Fruit fly (Drosophila melanogaster): ENCODE data around the gene kst.

kst gene

dm6 chr3L:3394854-3395723 is 58.4 kb downstream of the kst start (continued):
- TF ChIP-seq fkh (GFP tag; optimal IDR thresholded peaks at IDR 0.05): peak; percentile 24
- TF ChIP-seq CG8319 (GFP tag; optimal IDR thresholded peaks at IDR 0.05): peak; percentile 94
- TF ChIP-seq CG11294 (GFP tag; IDR thresholded peaks at IDR 0.05): peak; percentile 74
- peak; percentile 96 for TF ChIP-seq Eip75B (GFP tag; optimal IDR thresholded peaks at IDR 0.05)
- TF ChIP-seq achi (GFP tag; optimal IDR thresholded peaks at IDR 0.05): peak; percentile 95
- peak; percentile 97 for TF ChIP-seq Smox (GFP tag; optimal IDR thresholded peaks at IDR 0.05)
- peak; percentile 95 for TF ChIP-seq CG10669 (GFP tag; optimal IDR thresholded peaks at IDR 0.05)
- peak; percentile 95 for TF ChIP-seq Sox15 (GFP tag; optimal IDR thresholded peaks at IDR 0.05)
- TF ChIP-seq CG3032 (tag; optimal IDR thresholded peaks at IDR 0.05): peak; percentile 96
- TF ChIP-seq CG11902 (GFP tag; optimal IDR thresholded peaks at IDR 0.05): peak; percentile 69

dm6 chr3L:3396056-3396455 is 59.4 kb downstream of the kst start:
- TF ChIP-seq CG4318 (GFP tag; optimal IDR thresholded peaks at IDR 0.05) (peak; percentile 89), CG11902 (GFP tag; optimal IDR thresholded peaks at IDR 0.05) (peak; percentile 38), dac (GFP tag; optimal IDR thresholded peaks at IDR 0.05) (peak; percentile 79), dsx (GFP tag; optimal IDR thresholded peaks at IDR 0.05; ENCODE audit: poor library complexity, severe bottlenecking) (peak; percentile 87), Ets96B (tag; optimal IDR thresholded peaks at IDR 0.05) (peak; percentile 88), CG6276 (GFP tag; optimal IDR thresholded peaks at IDR 0.05) (peak; percentile 89), Eip93F (GFP tag; optimal IDR thresholded peaks at IDR 0.05) (no peak), CG34406 (GFP tag; optimal IDR thresholded peaks at IDR 0.05) (peak; percentile 85), Smox (GFP tag; optimal IDR thresholded peaks at IDR 0.05) (peak; percentile 70), topi (GFP tag; optimal IDR thresholded peaks at IDR 0.05) (peak; percentile 80), Hr4 (GFP tag; optimal IDR thresholded peaks at IDR 0.05) (peak; percentile 90), Ets21C (GFP tag; optimal IDR thresholded peaks at IDR 0.05) (peak; percentile 58), ss (GFP tag; optimal IDR thresholded peaks at IDR 0.05) (peak; percentile 71 to 84), Eip75B (GFP tag; optimal IDR thresholded peaks at IDR 0.05) (peak; percentile 83), CG6792 (GFP tag; optimal IDR thresholded peaks at IDR 0.05) (peak; percentile 77), Met (GFP tag; optimal IDR thresholded peaks at IDR 0.05) (peak; percentile 79), vri (GFP tag; optimal IDR thresholded peaks at IDR 0.05) (peak; percentile 35), Lpt (GFP tag; optimal IDR thresholded peaks at IDR 0.05) (peak; percentile 81), Blimp-1 (GFP tag; optimal IDR thresholded peaks at IDR 0.05) (peak; percentile 62), Sox15 (GFP tag; optimal IDR thresholded peaks at IDR 0.05) (peak; percentile 59), CG8319 (GFP tag; optimal IDR thresholded peaks at IDR 0.05) (peak; percentile 73), CG11294 (GFP tag; IDR thresholded peaks at IDR 0.05) (peak; percentile 54; the same call in 1 of the 2 replicates), CG10631 (GFP tag; optimal IDR thresholded peaks at IDR 0.05) (peak; percentile 88), OdsH (GFP tag; optimal IDR thresholded peaks at IDR 0.05) (peak; percentile 89), achi (GFP tag; optimal IDR thresholded peaks at IDR 0.05) (peak; percentile 89), CG6854 (GFP tag; optimal IDR thresholded peaks at IDR 0.05) (peak; percentile 27), Sox14 (GFP tag; optimal IDR thresholded peaks at IDR 0.05) (peak; percentile 87), Hr38 (GFP tag; optimal IDR thresholded peaks at IDR 0.05) (no peak), CG3032 (tag; optimal IDR thresholded peaks at IDR 0.05) (peak; percentile 93), CG9139 (GFP tag; optimal IDR thresholded peaks at IDR 0.05) (peak; percentile 67), eg (GFP tag; IDR thresholded peaks at IDR 0.05) (peak; percentile 92), spab (GFP tag; optimal IDR thresholded peaks at IDR 0.05) (peak; percentile 84), Eip78C (GFP tag) (peak; percentile 97), fd85E (GFP tag; optimal IDR thresholded peaks at IDR 0.05) (peak; percentile 22), CG11762 (GFP tag; optimal IDR thresholded peaks at IDR 0.05; ENCODE audit: insufficient read depth) (peak; percentile 81), cyc (GFP tag; optimal IDR thresholded peaks at IDR 0.05) (peak; percentile 75), fd59A (GFP tag; optimal IDR thresholded peaks at IDR 0.05) (peak; percentile 83), fkh (GFP tag; optimal IDR thresholded peaks at IDR 0.05) (peak; percentile 22), CG7368 (GFP tag; optimal IDR thresholded peaks at IDR 0.05) (peak; percentile 68), CG3919 (GFP tag; optimal IDR thresholded peaks at IDR 0.05) (peak; percentile 89), CG1621 (tag; optimal IDR thresholded peaks at IDR 0.05) (peak; percentile 73), Hr39 (GFP tag; optimal IDR thresholded peaks at IDR 0.05) (peak; percentile 71), salr (GFP tag; optimal IDR thresholded peaks at IDR 0.05) (peak; percentile 66 to 87), lz (GFP tag; optimal IDR thresholded peaks at IDR 0.05) (peak; percentile 73), CG8632 (GFP tag; optimal IDR thresholded peaks at IDR 0.05) (peak; percentile 84)

All from whole organism, prepupa.